Worm (Caenorhabditis elegans): Measurements from ENCODE around the gene F46E10.3.

- TF ChIP-seq ztf-29 (GFP tag; IDR thresholded peaks at IDR 0.05): no peak
- no peak for TF ChIP-seq ref-1 (GFP tag; conservative IDR thresholded peaks at IDR 0.05)
- TF ChIP-seq klf-2 (GFP tag; conservative IDR thresholded peaks at IDR 0.05): no peak
- no peak for TF ChIP-seq tab-1 (GFP tag; IDR thresholded peaks at IDR 0.05)
Measured at ce11 chrV:6554308-6554707, 36.2 kb downstream of the F46E10.3 start, which contains the start of gene K04A8.19.
